In the genomic region with DNA sequence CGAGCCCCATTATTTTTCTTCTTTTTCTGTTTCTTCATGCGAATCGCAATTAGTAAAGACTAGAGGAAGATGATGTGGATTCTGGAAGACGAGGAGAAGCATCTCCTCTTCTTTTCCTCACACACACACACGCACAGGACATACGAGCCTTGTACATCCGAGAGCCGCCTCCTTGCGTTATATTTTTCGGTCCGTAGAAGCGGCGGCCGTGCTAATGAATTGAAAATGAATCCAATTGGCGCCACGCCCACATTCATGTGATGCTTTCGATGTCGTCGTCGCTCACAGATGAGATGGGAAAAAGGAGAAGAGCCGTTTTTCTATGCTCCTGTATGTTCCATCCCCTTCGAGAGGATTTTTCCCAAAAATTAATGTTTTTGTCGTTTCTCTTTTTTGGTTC, we compare ENCODE assay signal across 5 worm cellular contexts.
TF ChIP-seq lines count a peak whose summit lies in the region.

No protein-coding gene starts in this region.

TF ChIP-seq in whole organism, L1 larva, 84 proteins besides CTCF, POLR2A, EP300 and RAD21 (continues in another document):
- no peak for TF ChIP-seq egl-27 (tag; optimal IDR thresholded peaks at IDR 0.05; lab: Kevin White, UChicago)
- peak; percentile 4 for TF ChIP-seq unc-86 (tag; optimal IDR thresholded peaks at IDR 0.05; lab: Kevin White, UChicago)
- no peak for TF ChIP-seq nhr-11 (tag; optimal IDR thresholded peaks at IDR 0.05; lab: Kevin White, UChicago)
- no peak for TF ChIP-seq ces-1 (GFP tag; optimal IDR thresholded peaks at IDR 0.05; lab: Kevin White, UChicago)
- TF ChIP-seq lsy-2 (tag; optimal IDR thresholded peaks at IDR 0.05; lab: Kevin White, UChicago): no peak
- no peak for TF ChIP-seq dsc-1 (tag; optimal IDR thresholded peaks at IDR 0.05; lab: Kevin White, UChicago)
- TF ChIP-seq skn-1 (tag; optimal IDR thresholded peaks at IDR 0.05; lab: Kevin White, UChicago): no peak
- TF ChIP-seq lin-14 (GFP tag; optimal IDR thresholded peaks at IDR 0.05; lab: Kevin White, UChicago): peak; percentile 70
- no peak for TF ChIP-seq elt-2 (tag; optimal IDR thresholded peaks at IDR 0.05; lab: Kevin White, UChicago)
- no peak for TF ChIP-seq sox-4 (tag; optimal IDR thresholded peaks at IDR 0.05; lab: Kevin White, UChicago)
- TF ChIP-seq efl-1 (optimal IDR thresholded peaks at IDR 0.05; lab: Kevin White, UChicago): no peak
- no peak for TF ChIP-seq efl-1 (GFP tag; optimal IDR thresholded peaks at IDR 0.05 in 1 of 2; lab: Kevin White, UChicago)
- no peak for TF ChIP-seq elt-3 (tag; optimal IDR thresholded peaks at IDR 0.05; lab: Kevin White, UChicago)
- TF ChIP-seq nhr-71 (tag; optimal IDR thresholded peaks at IDR 0.05; lab: Kevin White, UChicago): peak; percentile 20
- TF ChIP-seq C16A3.4 (tag; optimal IDR thresholded peaks at IDR 0.05; lab: Kevin White, UChicago): no peak
- TF ChIP-seq nhr-237 (tag; optimal IDR thresholded peaks at IDR 0.05; lab: Kevin White, UChicago): no peak
- TF ChIP-seq ceh-63 (GFP tag; optimal IDR thresholded peaks at IDR 0.05; lab: Kevin White, UChicago): peak; percentile 63
- TF ChIP-seq Y116A8C.19 (tag; optimal IDR thresholded peaks at IDR 0.05; lab: Kevin White, UChicago; ENCODE audit: borderline replicate concordance): no peak

TF ChIP-seq in whole organism, L2 larva, 48 proteins besides CTCF, POLR2A, EP300 and RAD21:
- TF ChIP-seq F13H6.1 (tag; optimal IDR thresholded peaks at IDR 0.05; lab: Kevin White, UChicago) (no peak), nhr-129 (tag; optimal IDR thresholded peaks at IDR 0.05; lab: Kevin White, UChicago) (peak; percentile 24), unc-55 (GFP tag; optimal IDR thresholded peaks at IDR 0.05; lab: Kevin White, UChicago) (peak; percentile 12), zag-1 (tag; optimal IDR thresholded peaks at IDR 0.05; lab: Kevin White, UChicago) (peak; percentile 58), R02D3.7 (tag; optimal IDR thresholded peaks at IDR 0.05; lab: Kevin White, UChicago) (no peak)
TF ChIP-seq in whole organism, L2 larva: peak in this region for 3.

TF ChIP-seq in whole organism, L3 larva, 47 proteins besides CTCF, POLR2A, EP300 and RAD21:
- TF ChIP-seq ama-1 (optimal IDR thresholded peaks at IDR 0.05; lab: Kevin White, UChicago) (peak; percentile 14), nfya-1 (tag; optimal IDR thresholded peaks at IDR 0.05; lab: Kevin White, UChicago; ENCODE audit: insufficient read depth) (peak; percentile 31), egl-27 (tag; optimal IDR thresholded peaks at IDR 0.05; lab: Kevin White, UChicago) (no peak)
TF ChIP-seq in whole organism, L3 larva: peak in this region for 2.

TF ChIP-seq in whole organism, L4 larva, 104 proteins besides CTCF, POLR2A, EP300 and RAD21:
- TF ChIP-seq daf-19 (GFP tag; conservative IDR thresholded peaks at IDR 0.05; lab: Robert Waterston, UW) (no peak), aha-1 (tag; lab: Kevin White, UChicago) (peak; percentile 61), fos-1 (tag; optimal IDR thresholded peaks at IDR 0.05; lab: Kevin White, UChicago) (no peak), tra-1 (GFP tag; IDR thresholded peaks at IDR 0.05; lab: Robert Waterston, UW) (no peak), ceh-44 (GFP tag; IDR thresholded peaks at IDR 0.05; lab: Robert Waterston, UW) (no peak), ceh-28 (tag; optimal IDR thresholded peaks at IDR 0.05; lab: Kevin White, UChicago) (no peak), hlh-30 (tag; optimal IDR thresholded peaks at IDR 0.05; lab: Kevin White, UChicago; ENCODE audit: insufficient read depth) (peak; percentile 7), dmd-8 (GFP tag; IDR thresholded peaks at IDR 0.05; lab: Robert Waterston, UW) (no peak), vab-7 (GFP tag; IDR thresholded peaks at IDR 0.05; lab: Robert Waterston, UW) (0 out of 2 replicates have a peak, but pooled peaks have one; percentile 7), dpl-1 (GFP tag; optimal IDR thresholded peaks at IDR 0.05; lab: Kevin White, UChicago) (no peak), zfp-3 (GFP tag; conservative IDR thresholded peaks at IDR 0.05; lab: Robert Waterston, UW) (no peak), nhr-237 (tag; optimal IDR thresholded peaks at IDR 0.05; lab: Kevin White, UChicago) (no peak), ctbp-1 (GFP tag; IDR thresholded peaks at IDR 0.05; lab: Robert Waterston, UW) (no peak), gei-8 (GFP tag; optimal IDR thresholded peaks at IDR 0.05; lab: Kevin White, UChicago) (no peak), unc-62 (GFP tag; optimal IDR thresholded peaks at IDR 0.05 in 1 of 2; lab: Kevin White, UChicago) (peak in 1 of 2 experiments; percentile 53), unc-62 (tag; optimal IDR thresholded peaks at IDR 0.05; lab: Kevin White, UChicago) (no peak), mep-1 (tag; optimal IDR thresholded peaks at IDR 0.05; lab: Kevin White, UChicago) (no peak), hmg-1.1 (GFP tag; IDR thresholded peaks at IDR 0.05; lab: Robert Waterston, UW) (0 out of 2 replicates have a peak, but pooled peaks have one; percentile 10)
TF ChIP-seq in whole organism, L4 larva: peak in this region for 5.

TF ChIP-seq in whole organism, young adult, 124 proteins besides CTCF, POLR2A, EP300 and RAD21:
- TF ChIP-seq ceh-100 (GFP tag; IDR thresholded peaks at IDR 0.05; lab: Robert Waterston, UW): no peak
- 0 out of 2 replicates have a peak, but pooled peaks have one; percentile 19 for TF ChIP-seq zfh-2 (GFP tag; conservative IDR thresholded peaks at IDR 0.05; lab: Robert Waterston, UW)
